Worm (Caenorhabditis elegans): ENCODE data around the gene str-33.

ce11 chrV:2763105-2763504 is 34.8 kb downstream of the str-33 start, which contains the start of gene R05D8.7:
- TF ChIP-seq F57C9.4 (tag; optimal IDR thresholded peaks at IDR 0.05), result no peak
- no peak for TF ChIP-seq him-1 (tag; optimal IDR thresholded peaks at IDR 0.05)
- no peak for TF ChIP-seq zfh-2 (GFP tag; conservative IDR thresholded peaks at IDR 0.05)
- TF ChIP-seq Y79H2A.3 (GFP tag; conservative IDR thresholded peaks at IDR 0.05), result no peak
- TF ChIP-seq ccch-3 (GFP tag; optimal IDR thresholded peaks at IDR 0.05), result no peak
- no peak for TF ChIP-seq somi-1 (GFP tag; optimal IDR thresholded peaks at IDR 0.05)
- TF ChIP-seq unc-62 (GFP tag; optimal IDR thresholded peaks at IDR 0.05), result no peak
